Fruit fly (Drosophila melanogaster): ENCODE results near the gene dtn.

DNA sequence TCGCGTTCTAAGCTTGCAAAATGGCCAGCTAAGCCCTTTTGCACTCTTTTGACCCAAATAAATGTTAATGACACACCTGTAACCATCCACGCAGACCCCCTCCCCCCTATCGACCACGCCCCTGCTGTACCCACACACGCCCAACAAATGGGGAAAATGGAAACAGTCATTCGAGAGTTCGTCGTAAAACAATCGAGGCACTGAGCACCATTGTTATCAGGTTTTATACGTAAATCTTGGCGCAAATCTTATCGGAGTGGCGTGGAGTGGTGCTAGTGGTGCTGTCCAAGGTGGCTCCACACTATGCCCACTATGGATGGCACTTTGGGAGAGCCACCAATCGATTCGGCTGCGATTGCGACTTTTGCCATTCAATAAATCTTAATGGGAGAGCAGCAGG is 39.0 kb downstream of the dtn start:
- TF ChIP-seq CTCF (optimal IDR thresholded peaks at IDR 0.05): no peak
- TF ChIP-seq CG8478 (optimal IDR thresholded peaks at IDR 0.05): no peak
